Worm (Caenorhabditis elegans): Measurements from ENCODE around the gene nspb-8.

nspb-8 gene

DNA sequence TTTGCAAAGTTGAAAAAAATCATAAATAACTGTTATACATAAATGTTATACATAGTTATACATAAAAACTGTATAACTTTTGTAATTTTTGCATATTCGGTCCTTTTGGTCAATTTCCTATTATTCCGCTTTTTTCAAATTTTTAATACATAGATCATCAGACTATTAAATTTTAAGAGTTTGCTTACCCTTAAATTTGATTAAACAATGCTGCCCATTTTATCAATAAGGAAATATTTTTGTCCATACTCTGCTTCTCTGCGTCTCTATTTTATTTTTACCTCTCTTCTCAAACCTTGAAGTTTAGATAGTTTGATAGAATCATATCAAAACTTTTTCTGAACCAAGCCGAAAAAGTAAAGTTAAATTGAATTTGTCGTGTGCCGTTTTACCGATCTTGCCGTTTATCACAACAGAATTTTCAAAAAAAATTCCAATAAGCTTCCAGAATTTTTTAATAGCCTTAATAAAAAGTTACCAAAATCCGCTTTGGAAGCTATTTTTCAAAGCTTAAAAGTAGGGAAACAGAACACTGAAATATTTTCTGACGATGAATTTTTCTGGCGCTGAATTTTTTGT, 18.9 kb upstream of the nspb-8 start:
- TF ChIP-seq ets-4 (tag; optimal IDR thresholded peaks at IDR 0.05) (no peak), pha-2 (tag; optimal IDR thresholded peaks at IDR 0.05) (no peak), ceh-30 (tag; optimal IDR thresholded peaks at IDR 0.05) (no peak), sox-2 (GFP tag; IDR thresholded peaks at IDR 0.05) (no peak), lin-11 (tag; optimal IDR thresholded peaks at IDR 0.05) (no peak), ceh-22 (tag; optimal IDR thresholded peaks at IDR 0.05) (no peak), che-1 (tag; optimal IDR thresholded peaks at IDR 0.05) (no peak), odd-2 (tag; optimal IDR thresholded peaks at IDR 0.05) (no peak), dmd-4 (tag; optimal IDR thresholded peaks at IDR 0.05; ENCODE audit: borderline replicate concordance) (no peak), ceh-2 (tag; optimal IDR thresholded peaks at IDR 0.05) (no peak), npax-4 (tag; optimal IDR thresholded peaks at IDR 0.05) (no peak)

ce11 chrII:14598367-14598766, 17.9 kb upstream of the nspb-8 start:
- TF ChIP-seq eyg-1 (tag; optimal IDR thresholded peaks at IDR 0.05) (no peak), madf-2 (tag; optimal IDR thresholded peaks at IDR 0.05) (no peak), ceh-18 (tag; optimal IDR thresholded peaks at IDR 0.05) (peak; percentile 24), K02D7.2 (tag; optimal IDR thresholded peaks at IDR 0.05) (no peak), hlh-15 (tag; optimal IDR thresholded peaks at IDR 0.05) (no peak), hlh-30 (tag; optimal IDR thresholded peaks at IDR 0.05; ENCODE audit: insufficient read depth) (peak; percentile 61), mec-3 (tag; optimal IDR thresholded peaks at IDR 0.05; ENCODE audit: borderline replicate concordance) (no peak), dve-1 (tag; optimal IDR thresholded peaks at IDR 0.05) (no peak), ceh-24 (tag; optimal IDR thresholded peaks at IDR 0.05) (no peak), gmeb-2 (tag; optimal IDR thresholded peaks at IDR 0.05) (no peak), rnt-1 (tag; optimal IDR thresholded peaks at IDR 0.05) (peak; percentile 25)

- TF ChIP-seq ceh-45 (GFP tag; IDR thresholded peaks at IDR 0.05) (no peak), lim-6 (tag; optimal IDR thresholded peaks at IDR 0.05) (no peak), ceh-30 (tag; optimal IDR thresholded peaks at IDR 0.05) (no peak)
Observed at ce11 chrII:14597788-14598187, 17.3 kb upstream of the nspb-8 start.

- TF ChIP-seq ceh-45 (GFP tag; IDR thresholded peaks at IDR 0.05) (no peak), pax-1 (tag; optimal IDR thresholded peaks at IDR 0.05) (no peak), mec-3 (tag; optimal IDR thresholded peaks at IDR 0.05; ENCODE audit: borderline replicate concordance) (no peak), ceh-14 (tag; optimal IDR thresholded peaks at IDR 0.05) (no peak), unc-55 (GFP tag; optimal IDR thresholded peaks at IDR 0.05) (no peak), tbx-2 (tag; optimal IDR thresholded peaks at IDR 0.05) (no peak), ceh-31 (tag; optimal IDR thresholded peaks at IDR 0.05) (no peak), ztf-16 (tag; optimal IDR thresholded peaks at IDR 0.05) (no peak), sdc-2 (tag; optimal IDR thresholded peaks at IDR 0.05) (no peak), ceh-22 (tag; optimal IDR thresholded peaks at IDR 0.05) (no peak), nhr-11 (tag; optimal IDR thresholded peaks at IDR 0.05) (no peak), npax-4 (tag; optimal IDR thresholded peaks at IDR 0.05) (no peak), lim-6 (tag; optimal IDR thresholded peaks at IDR 0.05) (no peak), unc-86 (tag; optimal IDR thresholded peaks at IDR 0.05) (no peak)
Observed at ce11 chrII:14593281-14593680, 12.8 kb upstream of the nspb-8 start, which contains the start of gene catp-4. Gene catp-4, plus strand, starts transcription at chrII:14593581.

DNA sequence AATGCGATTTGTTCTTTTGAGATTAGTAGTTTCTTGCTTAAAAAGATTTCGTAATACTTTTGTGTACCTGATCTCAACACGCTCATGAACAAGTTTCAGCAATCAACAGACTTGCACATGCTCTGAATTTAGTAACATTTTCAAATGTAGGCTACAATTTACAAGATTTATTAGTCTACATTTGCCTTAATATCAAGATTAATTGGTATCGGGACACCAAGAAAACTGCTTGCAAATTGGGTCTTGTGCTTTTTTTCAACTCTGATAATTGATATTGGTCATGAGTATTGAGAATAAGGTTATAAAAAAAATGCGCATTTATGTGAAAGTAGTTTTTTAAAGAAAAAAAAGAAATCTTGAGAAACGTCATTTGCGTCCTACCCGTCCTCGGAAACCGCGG, 12.2 kb upstream of the nspb-8 start:
- TF ChIP-seq hlh-6 (tag; optimal IDR thresholded peaks at IDR 0.05), result no peak
- TF ChIP-seq npax-4 (tag; optimal IDR thresholded peaks at IDR 0.05), result no peak

DNA sequence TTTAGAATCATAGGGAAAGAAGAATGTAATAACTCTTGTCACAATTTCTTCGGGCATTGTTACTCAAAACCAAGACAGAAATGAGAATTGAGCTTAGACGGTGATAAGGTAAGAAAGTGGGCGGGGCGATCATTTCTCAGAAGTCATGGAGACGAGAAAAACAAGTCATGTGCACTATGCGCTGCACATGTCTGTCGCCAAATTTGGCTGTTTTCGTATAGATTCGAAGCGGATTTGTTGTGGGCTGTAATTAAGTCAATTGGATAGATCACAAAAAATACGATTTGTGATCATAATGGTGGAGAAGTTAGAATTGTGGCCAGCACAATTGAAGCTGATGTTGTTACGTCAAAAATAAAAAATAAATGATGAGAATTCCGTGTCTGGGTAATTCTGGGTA, 11.2 kb upstream of the nspb-8 start, which contains the start of gene C01G12.7:
TSS of gene C01G12.7 (minus strand) at position 195 of the 400 bp plus-strand sequence.
- TF ChIP-seq unc-42 (tag; optimal IDR thresholded peaks at IDR 0.05), result no peak
- TF ChIP-seq dmd-4 (tag; optimal IDR thresholded peaks at IDR 0.05; ENCODE audit: borderline replicate concordance), result no peak
- TF ChIP-seq pros-1 (tag; optimal IDR thresholded peaks at IDR 0.05), result no peak
- no peak for TF ChIP-seq ztf-16 (tag; optimal IDR thresholded peaks at IDR 0.05)
- TF ChIP-seq eyg-1 (tag; optimal IDR thresholded peaks at IDR 0.05), result no peak
- no peak for TF ChIP-seq ttx-3 (tag; optimal IDR thresholded peaks at IDR 0.05)
- TF ChIP-seq elt-2 (tag; optimal IDR thresholded peaks at IDR 0.05), result no peak
- no peak for TF ChIP-seq Y22D7AL.16 (tag; optimal IDR thresholded peaks at IDR 0.05)

Data from whole organism, late embryonic.